Fruit fly (Drosophila melanogaster): ENCODE measurements around the gene CG43318.

dm6 chr3R:15853347-15853746, 20.1 kb upstream of the CG43318 start, which contains the start of gene cv-d:
- TF ChIP-seq pan (optimal IDR thresholded peaks at IDR 0.05) (no peak), EcR (GFP tag; optimal IDR thresholded peaks at IDR 0.05) (no peak), psq (optimal IDR thresholded peaks at IDR 0.05) (no peak)
